Fruit fly (Drosophila melanogaster): ENCODE data around the gene Ndc80.

Gene Ndc80

dm6 chrX:13641115-13641890, 29.4 kb upstream of the Ndc80 start (continued):
- TF ChIP-seq Six4 (GFP tag; optimal IDR thresholded peaks at IDR 0.05) (peak; percentile 88), HLH3B (GFP tag; IDR thresholded peaks at IDR 0.05) (peak; percentile 87), CG31388 (GFP tag; optimal IDR thresholded peaks at IDR 0.05) (peak; percentile 77), CG13123 (GFP tag; optimal IDR thresholded peaks at IDR 0.05) (peak; percentile 87), CG7271 (tag; optimal IDR thresholded peaks at IDR 0.05) (no peak), CG9797 (GFP tag; optimal IDR thresholded peaks at IDR 0.05) (peak; percentile 26), CG15269 (tag; optimal IDR thresholded peaks at IDR 0.05) (peak; percentile 94), CG13424 (tag; optimal IDR thresholded peaks at IDR 0.05) (peak; percentile 93), prd (optimal IDR thresholded peaks at IDR 0.05) (no peak), prd (GFP tag; IDR thresholded peaks at IDR 0.05) (peak; percentile 94), CoRest (tag; optimal IDR thresholded peaks at IDR 0.05) (peak; percentile 96), inv (GFP tag; IDR thresholded peaks at IDR 0.05; ENCODE audit: partially characterized antibody) (no peak), CG10366 (GFP tag; IDR thresholded peaks at IDR 0.05) (peak; percentile 94), toy (GFP tag; IDR thresholded peaks at IDR 0.05) (peak; percentile 84), Dad (GFP tag; optimal IDR thresholded peaks at IDR 0.05) (peak; percentile 91), CG15073 (GFP tag; optimal IDR thresholded peaks at IDR 0.05) (peak; percentile 68), BtbVII (GFP tag; optimal IDR thresholded peaks at IDR 0.05) (peak; percentile 88), CG17912 (GFP tag; optimal IDR thresholded peaks at IDR 0.05) (peak; percentile 12), kni (GFP tag; optimal IDR thresholded peaks at IDR 0.05) (peak; percentile 67), kay (GFP tag; optimal IDR thresholded peaks at IDR 0.05) (peak; percentile 89), hb (GFP tag; IDR thresholded peaks at IDR 0.05; ENCODE audit: partially characterized antibody) (no peak), mam (GFP tag; optimal IDR thresholded peaks at IDR 0.05) (peak; percentile 96), Bdp1 (GFP tag; optimal IDR thresholded peaks at IDR 0.05) (peak; percentile 87), CG43689 (GFP tag; IDR thresholded peaks at IDR 0.05) (peak; percentile 78), Rx (GFP tag; IDR thresholded peaks at IDR 0.05) (peak; percentile 88), Vsx1 (GFP tag; optimal IDR thresholded peaks at IDR 0.05) (peak; percentile 82), CG1529 (GFP tag; optimal IDR thresholded peaks at IDR 0.05) (peak; percentile 83), Dfd (GFP tag; optimal IDR thresholded peaks at IDR 0.05) (no peak), Doc3 (GFP tag; IDR thresholded peaks at IDR 0.05; ENCODE audit: partially characterized antibody) (no peak), ap (GFP tag; IDR thresholded peaks at IDR 0.05) (peak; percentile 90), seq (GFP tag; IDR thresholded peaks at IDR 0.05) (peak; percentile 88), tgo (GFP tag; IDR thresholded peaks at IDR 0.05) (peak; percentile 92), pfk (GFP tag; optimal IDR thresholded peaks at IDR 0.05) (no peak), Usf (GFP tag; optimal IDR thresholded peaks at IDR 0.05) (peak; percentile 75), CG10274 (GFP tag; optimal IDR thresholded peaks at IDR 0.05) (peak; percentile 83), CG3065 (GFP tag; optimal IDR thresholded peaks at IDR 0.05) (peak; percentile 73), Atf3 (GFP tag; optimal IDR thresholded peaks at IDR 0.05) (peak; percentile 89), Hr3 (GFP tag; optimal IDR thresholded peaks at IDR 0.05) (peak; percentile 91), sens-2 (GFP tag; IDR thresholded peaks at IDR 0.05) (peak; percentile 88), jumu (GFP tag; optimal IDR thresholded peaks at IDR 0.05) (peak; percentile 95), p53 (GFP tag; optimal IDR thresholded peaks at IDR 0.05) (peak; percentile 94), pzg (GFP tag; optimal IDR thresholded peaks at IDR 0.05) (peak; percentile 16), her (GFP tag; optimal IDR thresholded peaks at IDR 0.05) (peak; percentile 95), mld (GFP tag; IDR thresholded peaks at IDR 0.05; ENCODE audit: partially characterized antibody) (no peak), gem (tag; optimal IDR thresholded peaks at IDR 0.05) (peak; percentile 95), lilli (GFP tag; optimal IDR thresholded peaks at IDR 0.05) (peak; percentile 97), phol (tag; optimal IDR thresholded peaks at IDR 0.05) (peak; percentile 91), Fer2 (tag; optimal IDR thresholded peaks at IDR 0.05) (peak; percentile 88), Drgx (GFP tag; IDR thresholded peaks at IDR 0.05) (peak; percentile 90), Awh (GFP tag; IDR thresholded peaks at IDR 0.05) (peak; percentile 91)
